Worm (Caenorhabditis elegans) whole organism, L3 larva: ENCODE measurements around the gene R02E12.4.

Experiments used
- ZK546.5 ChIP-seq: sonication (generic microtip); optimal IDR thresholded peaks from 2 replicates; lab custom pipeline; 2017; ENCODE audit warnings: missing biosample characterization, missing genetic modification characterization
- aly-2 ChIP-seq: fragments of 150-350 bp; optimal IDR thresholded peaks from 2 replicates; lab custom pipeline; 2014; ENCODE audit warnings: missing biosample characterization, missing genetic modification characterization
- ceh-9 ChIP-seq: sonication (generic microtip); optimal IDR thresholded peaks from 2 replicates; lab custom pipeline; 2018; ENCODE audit warnings: missing biosample characterization, missing genetic modification characterization
- daf-12 ChIP-seq: fragments of 150-350 bp; optimal IDR thresholded peaks from 2 replicates; lab custom pipeline; 2014; ENCODE audit warnings: missing biosample characterization, missing genetic modification reagents, missing genetic modification characterization
- egl-27 ChIP-seq: sonication (generic microtip); optimal IDR thresholded peaks from 4 replicates; lab custom pipeline; 2017; ENCODE audit warnings: missing biosample characterization, missing genetic modification reagents, missing genetic modification characterization
- elt-2 ChIP-seq: sonication (generic microtip); optimal IDR thresholded peaks from 2 replicates; lab custom pipeline; 2016; ENCODE audit warnings: missing genetic modification reagents, mild to moderate bottlenecking, missing genetic modification characterization, missing compliant biosample characterization
- fos-1 ChIP-seq: fragments of 150-350 bp; optimal IDR thresholded peaks from 2 replicates; lab custom pipeline; 2014; ENCODE audit warnings: missing biosample characterization, missing genetic modification characterization
- nfya-1 ChIP-seq: sonication (generic microtip); optimal IDR thresholded peaks from 2 replicates; lab custom pipeline; 2017; ENCODE audit warnings: missing genetic modification characterization, mild to moderate bottlenecking, missing compliant biosample characterization, antibody characterized with exemption, moderate library complexity; ENCODE audit not compliant: insufficient read depth
- nhr-43 ChIP-seq: sonication (generic microtip); optimal IDR thresholded peaks from 2 replicates; lab custom pipeline; 2016; ENCODE audit warnings: mild to moderate bottlenecking, missing genetic modification characterization, missing compliant biosample characterization; ENCODE audit not compliant: poor library complexity, severe bottlenecking
- pha-4 ChIP-seq: fragments of 150-350 bp; optimal IDR thresholded peaks from 2 replicates; lab custom pipeline; 2014; ENCODE audit warnings: missing biosample characterization, missing genetic modification reagents, missing genetic modification characterization
- pqm-1 ChIP-seq: fragments of 150-350 bp; optimal IDR thresholded peaks from 2 replicates; lab custom pipeline; 2017; ENCODE audit warnings: missing biosample characterization, missing genetic modification characterization, inconsistent platforms
- skn-1 ChIP-seq: fragments of 150-350 bp; optimal IDR thresholded peaks from 2 replicates; lab custom pipeline; 2014; ENCODE audit warnings: missing biosample characterization, missing genetic modification characterization
- ztf-4 ChIP-seq: fragments of 150-350 bp; optimal IDR thresholded peaks from 2 replicates; lab custom pipeline; 2014; ENCODE audit warnings: missing biosample characterization, missing genetic modification characterization

Gene R02E12.4

ce11 chrX:4018566-4019182, 13.6 kb downstream of the R02E12.4 start:
- TF ChIP-seq ztf-4 (tag; lab: Kevin White, UChicago) (peak; percentile 37), pqm-1 (peak; percentile 75), daf-12 (tag; lab: Kevin White, UChicago) (no peak), fos-1 (no peak), egl-27 (no peak), skn-1 (peak; percentile 13), nhr-43 (tag; lab: Kevin White, UChicago) (no peak), elt-2 (tag; lab: Kevin White, UChicago) (peak; percentile 89), ceh-9 (tag; lab: Kevin White, UChicago) (no peak), ZK546.5 (tag; lab: Kevin White, UChicago) (no peak), nfya-1 (tag; lab: Kevin White, UChicago) (peak; percentile 1), pha-4 (tag; lab: Kevin White, UChicago) (peak; percentile 46), aly-2 (tag; lab: Kevin White, UChicago) (no peak)

DNA sequence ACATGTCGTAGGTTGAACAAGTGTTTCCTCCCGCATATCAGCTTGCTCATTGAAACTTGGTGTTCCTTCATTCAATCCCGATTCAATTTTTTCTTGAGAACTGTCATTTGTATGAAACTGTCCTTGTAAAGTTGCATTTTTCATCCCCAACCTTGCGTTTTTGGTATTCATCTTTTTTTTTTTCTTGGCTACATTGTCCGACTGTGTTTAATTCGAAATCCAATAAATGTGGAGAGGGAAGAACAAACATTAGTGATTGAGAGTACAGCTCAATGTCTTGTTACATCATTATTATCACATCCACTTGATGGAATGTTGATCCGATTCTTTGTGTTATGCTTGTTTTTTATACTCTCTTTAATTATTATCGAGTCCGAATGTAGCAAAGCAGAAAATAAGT, 16.9 kb downstream of the R02E12.4 start, which contains the start of gene acr-10:
TSS of gene acr-10 (plus strand) at position 301 of the 400 bp plus-strand sequence.
- TF ChIP-seq nfya-1 (tag; lab: Kevin White, UChicago) (no peak), ceh-9 (tag; lab: Kevin White, UChicago) (no peak)
